Fruit fly (Drosophila melanogaster) whole organism, embryonic: ENCODE results near the gene CG14655.

Experiments used
- Bdp1 ChIP-seq: fragments of 200-800 bp; sonication (Bioruptor generic); optimal IDR thresholded peaks from 3 replicates; lab custom pipeline; 2016; ENCODE audit warnings: missing biosample characterization, missing genetic modification characterization
- Blimp-1 ChIP-seq: fragments of 200-800 bp; sonication (Bioruptor generic); optimal IDR thresholded peaks from 3 replicates; lab custom pipeline; 2018; ENCODE audit warnings: missing biosample characterization, missing genetic modification characterization, mild to moderate bottlenecking, moderate library complexity, missing genetic modification reagents
- CG11398 ChIP-seq: fragments of 200-800 bp; sonication (Bioruptor generic); optimal IDR thresholded peaks from 2 replicates; lab custom pipeline; 2016; ENCODE audit warnings: missing biosample characterization, missing genetic modification characterization
- CG14860 ChIP-seq: fragments of 200-800 bp; sonication (Bioruptor generic); IDR thresholded peaks from 3 replicates; pipeline ENCODE4 v1.3.6; 2022; ENCODE audit warnings: missing biosample characterization, missing genetic modification characterization; ENCODE audit not compliant: partially characterized antibody
- CG15601 ChIP-seq: fragments of 200-800 bp; sonication (Bioruptor generic); optimal IDR thresholded peaks from 3 replicates; lab custom pipeline; 2019; ENCODE audit warnings: missing biosample characterization, mild to moderate bottlenecking, missing genetic modification characterization, moderate library complexity
- CG16779 ChIP-seq: fragments of 200-800 bp; sonication (Bioruptor generic); IDR thresholded peaks from 2 replicates; pipeline ENCODE4 v1.3.6; 2022; ENCODE audit warnings: missing biosample characterization, missing genetic modification characterization
- CG17328 ChIP-seq: fragments of 200-800 bp; sonication (Bioruptor generic); IDR thresholded peaks from 2 replicates; pipeline ENCODE4 v1.3.6; 2022; ENCODE audit warnings: missing biosample characterization, missing genetic modification characterization
- CG18619 ChIP-seq: fragments of 200-800 bp; sonication (Bioruptor generic); optimal IDR thresholded peaks from 3 replicates; lab custom pipeline; 2017; ENCODE audit warnings: missing biosample characterization, mild to moderate bottlenecking, missing genetic modification characterization
- CG2199 ChIP-seq: fragments of 200-800 bp; sonication (Bioruptor generic); IDR thresholded peaks from 3 replicates; pipeline ENCODE4 v1.3.6; 2022; ENCODE audit warnings: missing biosample characterization, missing genetic modification characterization
- CG30020 ChIP-seq: fragments of 200-800 bp; optimal IDR thresholded peaks from 2 replicates; lab custom pipeline; 2019; ENCODE audit warnings: missing biosample characterization, mild to moderate bottlenecking, missing genetic modification characterization, moderate library complexity
- CG31365 ChIP-seq: fragments of 200-800 bp; sonication (Bioruptor generic); optimal IDR thresholded peaks from 2 replicates; lab custom pipeline; 2018; ENCODE audit warnings: missing biosample characterization, mild to moderate bottlenecking, missing genetic modification characterization
- CG31388 ChIP-seq: fragments of 200-800 bp; sonication (Bioruptor generic); optimal IDR thresholded peaks from 2 replicates; lab custom pipeline; 2016; ENCODE audit warnings: missing biosample characterization, missing genetic modification characterization
- CG33557 ChIP-seq: fragments of 200-800 bp; sonication (Bioruptor generic); optimal IDR thresholded peaks from 2 replicates; lab custom pipeline; 2019; ENCODE audit warnings: missing biosample characterization, mild to moderate bottlenecking, missing genetic modification characterization, moderate library complexity
- CG3847 ChIP-seq: fragments of 200-800 bp; sonication (Bioruptor generic); IDR thresholded peaks from 2 replicates; pipeline ENCODE4 v1.3.6; 2022; ENCODE audit warnings: missing biosample characterization, missing genetic modification characterization
- CG4282 ChIP-seq: fragments of 200-800 bp; sonication (Bioruptor generic); optimal IDR thresholded peaks from 2 replicates; lab custom pipeline; 2016; ENCODE audit warnings: missing biosample characterization, missing genetic modification characterization
- CG6813 ChIP-seq: fragments of 200-800 bp; sonication (Bioruptor generic); optimal IDR thresholded peaks from 2 replicates; lab custom pipeline; 2017; ENCODE audit warnings: missing biosample characterization, missing genetic modification characterization, mild to moderate bottlenecking, moderate library complexity, missing genetic modification reagents
- CG8290 ChIP-seq, 3 experiments: fragments of 200-800 bp; sonication (Bioruptor generic); optimal IDR thresholded peaks; 2 replicates each; lab custom pipeline; 2016 to 2019; ENCODE audit warnings: missing biosample characterization in 3 of 3, missing genetic modification characterization in 3 of 3, mild to moderate bottlenecking in 2 of 3, moderate library complexity in 1 of 3
- Chrac-16 ChIP-seq: fragments of 200-800 bp; sonication (Bioruptor generic); optimal IDR thresholded peaks from 3 replicates; lab custom pipeline; 2016; ENCODE audit warnings: missing biosample characterization, missing genetic modification characterization
- CoRest ChIP-seq: fragments of 200-800 bp; sonication (Bioruptor generic); optimal IDR thresholded peaks from 3 replicates; lab custom pipeline; 2018; ENCODE audit warnings: missing biosample characterization, mild to moderate bottlenecking, missing genetic modification characterization, moderate library complexity
- Elba2 ChIP-seq: fragments of 200-800 bp; sonication (Bioruptor generic); optimal IDR thresholded peaks from 3 replicates; lab custom pipeline; 2016; ENCODE audit warnings: missing biosample characterization, missing genetic modification characterization
- Fer3 ChIP-seq: fragments of 200-800 bp; sonication (Bioruptor generic); optimal IDR thresholded peaks from 2 replicates; lab custom pipeline; 2018; ENCODE audit warnings: missing biosample characterization, mild to moderate bottlenecking, missing genetic modification characterization, moderate library complexity
- Neu2 ChIP-seq: fragments of 200-800 bp; sonication (Bioruptor generic); optimal IDR thresholded peaks from 3 replicates; lab custom pipeline; 2016; ENCODE audit warnings: missing biosample characterization, missing genetic modification characterization, borderline replicate concordance
- PHDP ChIP-seq: fragments of 200-800 bp; sonication (Bioruptor generic); optimal IDR thresholded peaks from 3 replicates; lab custom pipeline; 2018; ENCODE audit warnings: missing biosample characterization, mild to moderate bottlenecking, missing genetic modification characterization, moderate library complexity
- Ravus ChIP-seq: fragments of 200-800 bp; sonication (Bioruptor generic); IDR thresholded peaks from 2 replicates; pipeline ENCODE4 v1.3.6; 2022; ENCODE audit warnings: missing biosample characterization, missing genetic modification characterization
- Scr ChIP-seq: fragments of 200-800 bp; sonication (Bioruptor generic); IDR thresholded peaks from 2 replicates; pipeline ENCODE4 v1.3.6; 2022; ENCODE audit warnings: missing biosample characterization, missing genetic modification characterization; ENCODE audit not compliant: partially characterized antibody
- Stat92E ChIP-seq, 3 experiments: fragments of >200 bp in 2 of 3; fragments of 200-800 bp in 1 of 3; sonication (Bioruptor generic) in 1 of 3; optimal IDR thresholded peaks; 2 replicates each; lab custom pipeline; 2017 to 2019; ENCODE audit warnings: missing biosample characterization in 3 of 3, missing genetic modification characterization in 3 of 3, mild to moderate bottlenecking in 1 of 3, moderate library complexity in 1 of 3
- bsh ChIP-seq, 2 experiments: fragments of 200-800 bp; sonication (Bioruptor generic); optimal IDR thresholded peaks; 2 replicates each; lab custom pipeline; 2017 to 2018; ENCODE audit warnings: mild to moderate bottlenecking in 2 of 2, missing biosample characterization in 2 of 2, missing genetic modification characterization in 2 of 2, moderate library complexity in 1 of 2
- cg ChIP-seq: fragments of 200-800 bp; sonication (Bioruptor generic); optimal IDR thresholded peaks from 3 replicates; lab custom pipeline; 2019; ENCODE audit warnings: missing biosample characterization, mild to moderate bottlenecking, missing genetic modification characterization, moderate library complexity
- ci ChIP-seq: fragments of 200-800 bp; sonication (Bioruptor generic); IDR thresholded peaks from 3 replicates; pipeline ENCODE4 v1.3.6; 2022; ENCODE audit warnings: missing biosample characterization, missing genetic modification characterization
- crol ChIP-seq: fragments of 200-800 bp; sonication (Bioruptor generic); IDR thresholded peaks from 2 replicates; pipeline ENCODE4 v1.3.6; 2022; ENCODE audit warnings: missing biosample characterization, missing genetic modification characterization
- gce ChIP-seq: fragments of 200-800 bp; sonication (Bioruptor generic); IDR thresholded peaks from 3 replicates; pipeline ENCODE4 v1.3.6; 2022; ENCODE audit warnings: missing biosample characterization, missing genetic modification characterization
- lab ChIP-seq: fragments of 200-800 bp; sonication (Bioruptor generic); optimal IDR thresholded peaks from 3 replicates; lab custom pipeline; 2017; ENCODE audit warnings: missing biosample characterization, missing genetic modification characterization, mild to moderate bottlenecking, moderate library complexity, missing genetic modification reagents
- lbe ChIP-seq: fragments of 200-800 bp; sonication (Bioruptor generic); optimal IDR thresholded peaks from 2 replicates; lab custom pipeline; 2016; ENCODE audit warnings: missing biosample characterization, mild to moderate bottlenecking, missing genetic modification characterization
- lola ChIP-seq, 3 experiments: fragments of >200 bp in 2 of 3; fragments of 200-800 bp in 1 of 3; sonication (Bioruptor generic) in 1 of 3; optimal IDR thresholded peaks; 2 replicates each; lab custom pipeline; 2017 to 2019; ENCODE audit warnings: missing biosample characterization in 3 of 3, missing genetic modification characterization in 3 of 3, mild to moderate bottlenecking in 1 of 3, moderate library complexity in 1 of 3
- odd ChIP-seq: fragments of 200-800 bp; sonication (Bioruptor generic); optimal IDR thresholded peaks from 2 replicates; lab custom pipeline; 2017; ENCODE audit warnings: missing biosample characterization, mild to moderate bottlenecking, missing genetic modification characterization
- onecut ChIP-seq: fragments of 200-800 bp; sonication (Bioruptor generic); IDR thresholded peaks from 2 replicates; pipeline ENCODE4 v1.3.6; 2022; ENCODE audit warnings: missing biosample characterization, missing genetic modification characterization
- phol ChIP-seq: fragments of 200-800 bp; sonication (Bioruptor generic); optimal IDR thresholded peaks from 3 replicates; lab custom pipeline; 2018; ENCODE audit warnings: missing biosample characterization, mild to moderate bottlenecking, missing genetic modification characterization, moderate library complexity
- run ChIP-seq: fragments of 200-800 bp; sonication (Bioruptor generic); optimal IDR thresholded peaks from 3 replicates; lab custom pipeline; 2018; ENCODE audit warnings: missing biosample characterization, mild to moderate bottlenecking, missing genetic modification characterization
- sna ChIP-seq: fragments of 200-800 bp; sonication (Bioruptor generic); IDR thresholded peaks from 2 replicates; pipeline ENCODE4 v1.3.6; 2022; ENCODE audit warnings: missing biosample characterization, missing genetic modification characterization; ENCODE audit not compliant: partially characterized antibody
- vvl ChIP-seq: fragments of 200-800 bp; sonication (Bioruptor generic); IDR thresholded peaks from 2 replicates; pipeline ENCODE4 v1.3.6; 2022; ENCODE audit warnings: missing biosample characterization, missing genetic modification characterization
- z ChIP-seq: fragments of 200-800 bp; sonication (Bioruptor generic); IDR thresholded peaks from 3 replicates; pipeline ENCODE4 v1.3.6; 2022; ENCODE audit warnings: missing biosample characterization, missing genetic modification characterization

The CG14655 gene

dm6 chr3R:4811124-4811935 lies 31.2 kb upstream of the CG14655 start, which contains the start of gene Gmppb (continued):
- TF ChIP-seq CG16779 (GFP tag; lab: Robert Waterston, UW) = no peak
- TF ChIP-seq PHDP (tag; lab: Kevin White, UChicago) = no peak
- peak in 1 of 3 experiments; percentile 72 for TF ChIP-seq Stat92E (GFP tag; optimal IDR thresholded peaks at IDR 0.05; lab: Kevin White, UChicago)
- peak; percentile 93 for TF ChIP-seq phol (tag; lab: Kevin White, UChicago)
- TF ChIP-seq lola (GFP tag; optimal IDR thresholded peaks at IDR 0.05; lab: Kevin White, UChicago) = no peak
- TF ChIP-seq Neu2 (GFP tag; lab: Kevin White, UChicago) = no peak
- TF ChIP-seq lbe (GFP tag; lab: Kevin White, UChicago) = no peak
- no peak for TF ChIP-seq CG6813
- TF ChIP-seq bsh (GFP tag; optimal IDR thresholded peaks at IDR 0.05; lab: Kevin White, UChicago) = no peak
- 0 out of 3 replicates have a peak, but pooled peaks have one; percentile 19 for TF ChIP-seq CG2199
- TF ChIP-seq vvl (GFP tag; lab: Robert Waterston, UW) = no peak
- peak; percentile 92 for TF ChIP-seq Blimp-1
- TF ChIP-seq run (tag; lab: Kevin White, UChicago) = no peak
- TF ChIP-seq CG8290 (GFP tag; optimal IDR thresholded peaks at IDR 0.05; lab: Kevin White, UChicago) = no peak
- no peak for TF ChIP-seq CG8290 (tag; optimal IDR thresholded peaks at IDR 0.05; lab: Kevin White, UChicago)
- TF ChIP-seq lab (GFP tag; lab: Kevin White, UChicago) = no peak
- TF ChIP-seq Fer3 (tag; lab: Kevin White, UChicago) = no peak
- no peak for TF ChIP-seq CoRest (tag; lab: Kevin White, UChicago)
- TF ChIP-seq CG33557 = no peak
- TF ChIP-seq CG11398 (GFP tag; lab: Kevin White, UChicago) = no peak
- no peak for TF ChIP-seq odd (GFP tag; lab: Kevin White, UChicago)
- TF ChIP-seq CG31365 (tag; lab: Kevin White, UChicago) = no peak
- no peak for TF ChIP-seq Scr (GFP tag; lab: Robert Waterston, UW)
- no peak for TF ChIP-seq gce (GFP tag; lab: Robert Waterston, UW)
- TF ChIP-seq CG31388 (GFP tag; lab: Kevin White, UChicago) = no peak
- no peak for TF ChIP-seq Chrac-16
- no peak for TF ChIP-seq CG3847 (GFP tag; lab: Robert Waterston, UW)
- no peak for TF ChIP-seq CG17328 (GFP tag; lab: Robert Waterston, UW)
- TF ChIP-seq cg (GFP tag; lab: Kevin White, UChicago) = peak; percentile 78
- TF ChIP-seq sna (GFP tag; lab: Robert Waterston, UW) = peak; percentile 29; the same call in 1 of the 2 replicates
- TF ChIP-seq CG18619 (GFP tag; lab: Kevin White, UChicago) = no peak
- TF ChIP-seq z (GFP tag; lab: Robert Waterston, UW) = peak; percentile 93
- no peak for TF ChIP-seq CG14860 (GFP tag; lab: Robert Waterston, UW)
- peak; percentile 49; the same call in 1 of the 2 replicates for TF ChIP-seq crol (GFP tag; lab: Robert Waterston, UW)
- TF ChIP-seq CG4282 (GFP tag; lab: Kevin White, UChicago) = no peak
- no peak for TF ChIP-seq CG15601 (tag; lab: Kevin White, UChicago)
- TF ChIP-seq Ravus (GFP tag; lab: Robert Waterston, UW) = no peak
- no peak for TF ChIP-seq Bdp1 (GFP tag; lab: Kevin White, UChicago)
- peak; percentile 86 for TF ChIP-seq onecut
- no peak for TF ChIP-seq CG30020 (tag; lab: Kevin White, UChicago)
- peak; percentile 15; the same call in 1 of the 3 replicates for TF ChIP-seq ci (GFP tag; lab: Robert Waterston, UW)
- no peak for TF ChIP-seq Elba2 (GFP tag; lab: Kevin White, UChicago)
